Fruit fly (Drosophila melanogaster) whole organism, adult: ENCODE measurements around the gene Gpdh1.

Experiments used
- CG33017 ChIP-seq: fragments of 200-800 bp; sonication (Bioruptor generic); optimal IDR thresholded peaks from 2 replicates; lab custom pipeline; 2018; ENCODE audit warnings: missing biosample characterization, mild to moderate bottlenecking, missing genetic modification characterization, moderate library complexity
- bab1 ChIP-seq: fragments of 200-800 bp; sonication (Bioruptor generic); optimal IDR thresholded peaks from 3 replicates; lab custom pipeline; 2019; ENCODE audit warnings: missing biosample characterization, mild to moderate bottlenecking, missing genetic modification characterization, moderate library complexity
- tj ChIP-seq: fragments of 200-800 bp; sonication (Bioruptor generic); optimal IDR thresholded peaks from 3 replicates; lab custom pipeline; 2017; ENCODE audit warnings: missing biosample characterization, mild to moderate bottlenecking, missing genetic modification characterization, moderate library complexity

dm6 chr2L:5956706-5957105 lies 13.3 kb downstream of the Gpdh1 start, which contains the start of the genes CG13998 and Vm26Ab:
- TF ChIP-seq bab1 (GFP tag; lab: Kevin White, UChicago) (no peak), tj (GFP tag; lab: Kevin White, UChicago) (peak; percentile 99), CG33017 (no peak)
